Fruit fly (Drosophila melanogaster) whole organism, embryonic: ENCODE data around the gene CG17108.
A peak's percentile ranks its signal among the peaks of the same experiment; 100 is the strongest.

Experiments
- Atf6 ChIP-seq: fragments of 200-800 bp; sonication (Bioruptor generic); IDR thresholded peaks from 2 replicates; pipeline ENCODE4 v1.3.6; 2022; ENCODE audit warnings: missing biosample characterization, missing genetic modification characterization
- CG10147 ChIP-seq: fragments of 200-800 bp; sonication (Bioruptor generic); optimal IDR thresholded peaks from 2 replicates; lab custom pipeline; 2019; ENCODE audit warnings: missing biosample characterization, mild to moderate bottlenecking, missing genetic modification characterization, moderate library complexity
- CG10274 ChIP-seq: fragments of 200-800 bp; sonication (Bioruptor generic); optimal IDR thresholded peaks from 3 replicates; lab custom pipeline; 2017; ENCODE audit warnings: missing biosample characterization, mild to moderate bottlenecking, missing genetic modification characterization
- CG11093 ChIP-seq: fragments of 200-800 bp; sonication (Bioruptor generic); IDR thresholded peaks from 3 replicates; pipeline ENCODE4 v1.3.6; 2022; ENCODE audit warnings: missing biosample characterization, missing genetic modification characterization
- CG12299 ChIP-seq: fragments of 200-800 bp; sonication (Bioruptor generic); optimal IDR thresholded peaks from 2 replicates; lab custom pipeline; 2018; ENCODE audit warnings: missing biosample characterization, mild to moderate bottlenecking, missing genetic modification characterization
- CG15269 ChIP-seq: fragments of 200-800 bp; sonication (Bioruptor generic); optimal IDR thresholded peaks from 2 replicates; lab custom pipeline; 2018; ENCODE audit warnings: missing biosample characterization, mild to moderate bottlenecking, missing genetic modification characterization, moderate library complexity
- CG1529 ChIP-seq: fragments of 200-800 bp; sonication (Bioruptor generic); optimal IDR thresholded peaks from 3 replicates; lab custom pipeline; 2018; ENCODE audit warnings: missing biosample characterization, missing genetic modification characterization
- CG17385 ChIP-seq: fragments of 200-800 bp; sonication (Bioruptor generic); optimal IDR thresholded peaks from 3 replicates; lab custom pipeline; 2018; ENCODE audit warnings: missing biosample characterization, mild to moderate bottlenecking, missing genetic modification characterization
- CG18262 ChIP-seq: fragments of 200-800 bp; optimal IDR thresholded peaks from 3 replicates; lab custom pipeline; 2019; ENCODE audit warnings: missing biosample characterization, mild to moderate bottlenecking, missing genetic modification characterization, moderate library complexity
- CG2678 ChIP-seq: fragments of 200-800 bp; sonication (Bioruptor generic); optimal IDR thresholded peaks from 3 replicates; lab custom pipeline; 2019; ENCODE audit warnings: missing biosample characterization, mild to moderate bottlenecking, missing genetic modification characterization, moderate library complexity
- CG32767 ChIP-seq: fragments of 200-800 bp; sonication (Bioruptor generic); IDR thresholded peaks from 2 replicates; pipeline ENCODE4 v1.3.6; 2022; ENCODE audit warnings: missing biosample characterization, missing genetic modification characterization
- CG3281 ChIP-seq: fragments of 200-800 bp; sonication (Bioruptor generic); optimal IDR thresholded peaks from 3 replicates; lab custom pipeline; 2017; ENCODE audit warnings: missing biosample characterization, mild to moderate bottlenecking, missing genetic modification characterization
- CG4730 ChIP-seq: fragments of 200-800 bp; sonication (Bioruptor generic); IDR thresholded peaks from 2 replicates; pipeline ENCODE4 v1.3.6; 2022; ENCODE audit warnings: missing biosample characterization, missing genetic modification characterization
- CG6175 ChIP-seq: fragments of 200-800 bp; sonication (Bioruptor generic); IDR thresholded peaks from 3 replicates; pipeline ENCODE4 v1.3.6; 2022; ENCODE audit warnings: missing biosample characterization, missing genetic modification characterization
- CG6272 ChIP-seq: fragments of 200-800 bp; sonication (Bioruptor generic); IDR thresholded peaks from 2 replicates; pipeline ENCODE4 v1.3.6; 2022; ENCODE audit warnings: missing biosample characterization, missing genetic modification characterization
- CG7357 ChIP-seq: fragments of 200-800 bp; sonication (Bioruptor generic); IDR thresholded peaks from 3 replicates; pipeline ENCODE4 v1.3.6; 2022; ENCODE audit warnings: missing biosample characterization, missing genetic modification characterization
- CG8359 ChIP-seq: fragments of 200-800 bp; sonication (Bioruptor generic); optimal IDR thresholded peaks from 2 replicates; lab custom pipeline; 2017; ENCODE audit warnings: missing biosample characterization, mild to moderate bottlenecking, missing genetic modification characterization, borderline replicate concordance
- Chrac-16 ChIP-seq: fragments of 200-800 bp; sonication (Bioruptor generic); optimal IDR thresholded peaks from 3 replicates; lab custom pipeline; 2016; ENCODE audit warnings: missing biosample characterization, missing genetic modification characterization
- Dbx ChIP-seq: fragments of 200-800 bp; sonication (Bioruptor generic); IDR thresholded peaks from 3 replicates; pipeline ENCODE4 v1.3.6; 2022; ENCODE audit warnings: missing biosample characterization, missing genetic modification characterization
- Dfd ChIP-seq, 2 experiments: fragments of >200 bp; optimal IDR thresholded peaks; 2 replicates each; lab custom pipeline; 2017; ENCODE audit warnings: missing biosample characterization in 2 of 2, missing genetic modification characterization in 2 of 2
- Dll ChIP-seq: fragments of 200-800 bp; sonication (Bioruptor generic); IDR thresholded peaks from 4 replicates; pipeline ENCODE4 v1.3.6; 2022; ENCODE audit warnings: missing biosample characterization, missing genetic modification characterization; ENCODE audit not compliant: partially characterized antibody
- H15 ChIP-seq: fragments of 200-800 bp; sonication (Bioruptor generic); IDR thresholded peaks from 3 replicates; pipeline ENCODE4 v1.3.6; 2022; ENCODE audit warnings: missing biosample characterization, missing genetic modification characterization
- Lpt ChIP-seq: fragments of >200 bp; optimal IDR thresholded peaks from 2 replicates; lab custom pipeline; 2018; ENCODE audit warnings: missing biosample characterization, missing genetic modification characterization
- Med ChIP-seq: fragments of 200-800 bp; sonication (Bioruptor generic); peaks from one replicate; lab custom pipeline; 2016; ENCODE audit warnings: missing biosample characterization, missing genetic modification characterization, mild to moderate bottlenecking, inconsistent platforms, moderate library complexity
- Ravus ChIP-seq: fragments of 200-800 bp; sonication (Bioruptor generic); IDR thresholded peaks from 2 replicates; pipeline ENCODE4 v1.3.6; 2022; ENCODE audit warnings: missing biosample characterization, missing genetic modification characterization
- Rx ChIP-seq: fragments of 200-800 bp; sonication (Bioruptor generic); IDR thresholded peaks from 2 replicates; pipeline ENCODE4 v1.3.6; 2022; ENCODE audit warnings: missing biosample characterization, missing genetic modification characterization
- Scr ChIP-seq: fragments of 200-800 bp; sonication (Bioruptor generic); IDR thresholded peaks from 2 replicates; pipeline ENCODE4 v1.3.6; 2022; ENCODE audit warnings: missing biosample characterization, missing genetic modification characterization; ENCODE audit not compliant: partially characterized antibody
- Sox100B ChIP-seq: fragments of 200-800 bp; sonication (Bioruptor generic); optimal IDR thresholded peaks from 3 replicates; lab custom pipeline; 2018; ENCODE audit warnings: missing biosample characterization, mild to moderate bottlenecking, missing genetic modification characterization
- Ssrp ChIP-seq: fragments of 200-800 bp; sonication (Bioruptor generic); optimal IDR thresholded peaks from 2 replicates; lab custom pipeline; 2018; ENCODE audit warnings: missing biosample characterization, mild to moderate bottlenecking, missing genetic modification characterization, moderate library complexity
- Tbp ChIP-seq: fragments of >200 bp; optimal IDR thresholded peaks from 2 replicates; lab custom pipeline; 2018; ENCODE audit warnings: missing biosample characterization, missing genetic modification characterization
- abd-A ChIP-seq: fragments of 200-800 bp; sonication (Bioruptor generic); optimal IDR thresholded peaks from 3 replicates; lab custom pipeline; 2019; ENCODE audit warnings: missing biosample characterization, mild to moderate bottlenecking, missing genetic modification characterization, moderate library complexity
- cad ChIP-seq: fragments of >200 bp; optimal IDR thresholded peaks from 2 replicates; lab custom pipeline; 2017; ENCODE audit warnings: missing biosample characterization, missing genetic modification characterization
- caup ChIP-seq: fragments of 200-800 bp; sonication (Bioruptor generic); optimal IDR thresholded peaks from 3 replicates; lab custom pipeline; 2017; ENCODE audit warnings: missing biosample characterization, mild to moderate bottlenecking, missing genetic modification characterization, moderate library complexity; ENCODE audit not compliant: severe bottlenecking
- cg ChIP-seq: fragments of 200-800 bp; sonication (Bioruptor generic); optimal IDR thresholded peaks from 3 replicates; lab custom pipeline; 2019; ENCODE audit warnings: missing biosample characterization, mild to moderate bottlenecking, missing genetic modification characterization, moderate library complexity
- ci ChIP-seq: fragments of 200-800 bp; sonication (Bioruptor generic); IDR thresholded peaks from 3 replicates; pipeline ENCODE4 v1.3.6; 2022; ENCODE audit warnings: missing biosample characterization, missing genetic modification characterization
- gcm ChIP-seq: fragments of 200-800 bp; sonication (Bioruptor generic); optimal IDR thresholded peaks from 2 replicates; lab custom pipeline; 2019; ENCODE audit warnings: missing biosample characterization, mild to moderate bottlenecking, missing genetic modification characterization, moderate library complexity
- ham ChIP-seq: fragments of 200-800 bp; sonication (Bioruptor generic); IDR thresholded peaks from 2 replicates; pipeline ENCODE4 v1.3.6; 2022; ENCODE audit warnings: missing biosample characterization, missing genetic modification characterization
- hth ChIP-seq: fragments of >200 bp; optimal IDR thresholded peaks from 2 replicates; lab custom pipeline; 2017; ENCODE audit warnings: inconsistent platforms
- kah ChIP-seq: fragments of 200-800 bp; sonication (Bioruptor generic); optimal IDR thresholded peaks from 2 replicates; lab custom pipeline; 2018; ENCODE audit warnings: missing biosample characterization, mild to moderate bottlenecking, missing genetic modification characterization
- lilli ChIP-seq: fragments of 200-800 bp; sonication (Bioruptor generic); optimal IDR thresholded peaks from 3 replicates; lab custom pipeline; 2016; ENCODE audit warnings: missing biosample characterization, missing genetic modification characterization
- luna ChIP-seq: fragments of 200-800 bp; sonication (Bioruptor generic); optimal IDR thresholded peaks from 2 replicates; lab custom pipeline; 2016; ENCODE audit warnings: missing biosample characterization, missing genetic modification characterization
- mld ChIP-seq: fragments of 200-800 bp; sonication (Bioruptor generic); IDR thresholded peaks from 3 replicates; pipeline ENCODE4 v1.3.6; 2022; ENCODE audit warnings: missing biosample characterization, missing genetic modification characterization; ENCODE audit not compliant: partially characterized antibody
- nerfin-1 ChIP-seq: fragments of 200-800 bp; sonication (Bioruptor generic); optimal IDR thresholded peaks from 3 replicates; lab custom pipeline; 2019; ENCODE audit warnings: missing biosample characterization, mild to moderate bottlenecking, missing genetic modification characterization, moderate library complexity
- pros ChIP-seq: fragments of 200-800 bp; sonication (Bioruptor generic); optimal IDR thresholded peaks from 3 replicates; lab custom pipeline; 2019; ENCODE audit warnings: missing biosample characterization, mild to moderate bottlenecking, missing genetic modification characterization, moderate library complexity
- ro ChIP-seq: fragments of 200-800 bp; sonication (Bioruptor generic); IDR thresholded peaks from 2 replicates; pipeline ENCODE4 v1.3.6; 2022; ENCODE audit warnings: missing biosample characterization, missing genetic modification characterization
- seq ChIP-seq: fragments of 200-800 bp; sonication (Bioruptor generic); IDR thresholded peaks from 2 replicates; pipeline ENCODE4 v1.3.6; 2022; ENCODE audit warnings: missing biosample characterization, missing genetic modification characterization
- sima ChIP-seq: fragments of 200-800 bp; sonication (Bioruptor generic); optimal IDR thresholded peaks from 2 replicates; lab custom pipeline; 2016; ENCODE audit warnings: missing biosample characterization, missing genetic modification characterization
- slp2 ChIP-seq: fragments of 200-800 bp; sonication (Bioruptor generic); optimal IDR thresholded peaks from 2 replicates; lab custom pipeline; 2016; ENCODE audit warnings: missing biosample characterization, missing genetic modification characterization
- so ChIP-seq: fragments of 200-800 bp; sonication (Bioruptor generic); IDR thresholded peaks from 3 replicates; pipeline ENCODE4 v1.3.6; 2022; ENCODE audit warnings: missing biosample characterization, missing genetic modification characterization
- sr ChIP-seq: fragments of 200-800 bp; sonication (Bioruptor generic); IDR thresholded peaks from 3 replicates; pipeline ENCODE4 v1.3.6; 2022; ENCODE audit warnings: missing biosample characterization, missing genetic modification characterization
- unpg ChIP-seq: fragments of 200-800 bp; sonication (Bioruptor generic); optimal IDR thresholded peaks from 3 replicates; lab custom pipeline; 2018; ENCODE audit warnings: missing biosample characterization, mild to moderate bottlenecking, missing genetic modification characterization, moderate library complexity
- usp ChIP-seq: fragments of >200 bp; optimal IDR thresholded peaks from 2 replicates; lab custom pipeline; 2017; ENCODE audit warnings: missing biosample characterization, missing genetic modification characterization

The CG17108 gene

DNA sequence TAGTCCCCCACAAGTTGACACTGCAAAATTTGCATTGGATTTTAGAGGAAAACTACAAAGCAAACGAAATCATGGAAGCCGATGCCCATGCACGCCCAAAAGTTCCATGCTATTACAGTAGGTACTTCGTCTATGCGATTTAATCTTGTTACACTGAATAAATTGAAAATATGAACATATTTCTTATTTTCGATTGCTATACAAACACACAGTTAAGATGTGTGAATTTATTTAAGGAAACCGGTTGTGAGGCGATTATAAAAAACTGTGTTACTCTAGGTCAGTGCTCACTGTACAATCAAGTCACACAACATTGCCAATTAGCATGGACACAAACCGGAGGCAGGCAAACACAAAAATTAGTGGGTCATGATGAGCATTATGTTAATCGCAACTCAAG is 28.3 kb downstream of the CG17108 start (continued):
- TF ChIP-seq CG32767 (GFP tag; lab: Robert Waterston, UW) (peak; percentile 83), Ssrp (peak; percentile 61), CG6272 (peak; percentile 75), Tbp (GFP tag; lab: Kevin White, UChicago) (no peak), luna (GFP tag; lab: Kevin White, UChicago) (no peak), sr (GFP tag; lab: Robert Waterston, UW) (peak; percentile 66; the same call in 1 of the 3 replicates), gcm (GFP tag; lab: Kevin White, UChicago) (peak; percentile 48), Sox100B (GFP tag; lab: Kevin White, UChicago) (peak; percentile 63), H15 (GFP tag; lab: Robert Waterston, UW) (peak; percentile 85), cad (GFP tag; lab: Kevin White, UChicago) (no peak), abd-A (tag; lab: Kevin White, UChicago) (no peak), CG10274 (GFP tag; lab: Kevin White, UChicago) (peak; percentile 17), Scr (no peak), hth (no peak), Dll (no peak), Dbx (GFP tag; lab: Robert Waterston, UW) (peak; percentile 64; the same call in 1 of the 3 replicates), CG7357 (GFP tag; lab: Robert Waterston, UW) (peak; percentile 76; the same call in 2 of the 3 replicates), ham (GFP tag; lab: Robert Waterston, UW) (0 out of 2 replicates have a peak, but pooled peaks have one; percentile 17), CG17385 (peak; percentile 76), cg (GFP tag; lab: Kevin White, UChicago) (no peak), CG8359 (GFP tag; lab: Kevin White, UChicago) (no peak), Med (GFP tag; lab: Kevin White, UChicago) (peak; percentile 97), lilli (GFP tag; lab: Kevin White, UChicago) (peak; percentile 85), Rx (peak; percentile 70), Lpt (GFP tag; lab: Kevin White, UChicago) (no peak), seq (peak; percentile 87), Chrac-16 (peak; percentile 83), ci (GFP tag; lab: Robert Waterston, UW) (peak; percentile 92), CG1529 (peak; percentile 14), CG4730 (GFP tag; lab: Robert Waterston, UW) (peak; percentile 89), CG15269 (peak; percentile 88), kah (GFP tag; lab: Kevin White, UChicago) (peak; percentile 33), sima (GFP tag; lab: Kevin White, UChicago) (peak; percentile 4), CG12299 (tag; lab: Kevin White, UChicago) (no peak), Dfd (GFP tag; optimal IDR thresholded peaks at IDR 0.05; lab: Kevin White, UChicago) (no peak), usp (no peak), CG3281 (GFP tag; lab: Kevin White, UChicago) (peak; percentile 56), nerfin-1 (tag; lab: Kevin White, UChicago) (no peak), pros (GFP tag; lab: Kevin White, UChicago) (no peak), unpg (peak; percentile 87), CG11093 (peak; percentile 73), slp2 (GFP tag; lab: Kevin White, UChicago) (peak; percentile 58), CG10147 (GFP tag; lab: Kevin White, UChicago) (peak; percentile 23), so (GFP tag; lab: Robert Waterston, UW) (peak; percentile 86), CG2678 (peak; percentile 82), ro (GFP tag; lab: Robert Waterston, UW) (peak; percentile 75), Atf6 (GFP tag; lab: Robert Waterston, UW) (peak; percentile 83), mld (GFP tag; lab: Robert Waterston, UW) (no peak), Ravus (GFP tag; lab: Robert Waterston, UW) (peak; percentile 72), CG6175 (peak; percentile 73; the same call in 2 of the 3 replicates), caup (peak; percentile 68), CG18262 (tag; lab: Kevin White, UChicago) (peak; percentile 66)
